Fruit fly (Drosophila melanogaster) whole organism, embryonic: ENCODE data around the gene CG4991.

Source experiments
- CG11696 ChIP-seq: fragments of 200-800 bp; sonication (Bioruptor generic); IDR thresholded peaks from 2 replicates; pipeline ENCODE4 v1.3.6; 2022; ENCODE audit warnings: missing biosample characterization, missing genetic modification characterization
- HLH54F ChIP-seq: fragments of 200-800 bp; sonication (Bioruptor generic); optimal IDR thresholded peaks from 3 replicates; lab custom pipeline; 2016; ENCODE audit warnings: missing biosample characterization, missing genetic modification characterization
- aop ChIP-seq: fragments of 200-800 bp; sonication (Bioruptor generic); IDR thresholded peaks from 2 replicates; pipeline ENCODE4 v1.3.6; 2022; ENCODE audit warnings: missing biosample characterization, missing genetic modification characterization
- dm ChIP-seq: fragments of 200-800 bp; sonication (Bioruptor generic); optimal IDR thresholded peaks from 3 replicates; lab custom pipeline; 2016; ENCODE audit warnings: missing biosample characterization, missing genetic modification characterization
- fd3F ChIP-seq: fragments of 200-800 bp; sonication (Bioruptor generic); optimal IDR thresholded peaks from 2 replicates; lab custom pipeline; 2018; ENCODE audit warnings: missing biosample characterization, mild to moderate bottlenecking, missing genetic modification characterization, moderate library complexity
- nerfin-1 ChIP-seq: fragments of 200-800 bp; sonication (Bioruptor generic); optimal IDR thresholded peaks from 3 replicates; lab custom pipeline; 2019; ENCODE audit warnings: missing biosample characterization, mild to moderate bottlenecking, missing genetic modification characterization, moderate library complexity
- sens ChIP-seq: fragments of 200-800 bp; sonication (Bioruptor generic); peaks from one replicate; lab custom pipeline; 2016; ENCODE audit warnings: missing biosample characterization, missing genetic modification characterization
- so ChIP-seq: fragments of 200-800 bp; sonication (Bioruptor generic); IDR thresholded peaks from 3 replicates; pipeline ENCODE4 v1.3.6; 2022; ENCODE audit warnings: missing biosample characterization, missing genetic modification characterization

DNA sequence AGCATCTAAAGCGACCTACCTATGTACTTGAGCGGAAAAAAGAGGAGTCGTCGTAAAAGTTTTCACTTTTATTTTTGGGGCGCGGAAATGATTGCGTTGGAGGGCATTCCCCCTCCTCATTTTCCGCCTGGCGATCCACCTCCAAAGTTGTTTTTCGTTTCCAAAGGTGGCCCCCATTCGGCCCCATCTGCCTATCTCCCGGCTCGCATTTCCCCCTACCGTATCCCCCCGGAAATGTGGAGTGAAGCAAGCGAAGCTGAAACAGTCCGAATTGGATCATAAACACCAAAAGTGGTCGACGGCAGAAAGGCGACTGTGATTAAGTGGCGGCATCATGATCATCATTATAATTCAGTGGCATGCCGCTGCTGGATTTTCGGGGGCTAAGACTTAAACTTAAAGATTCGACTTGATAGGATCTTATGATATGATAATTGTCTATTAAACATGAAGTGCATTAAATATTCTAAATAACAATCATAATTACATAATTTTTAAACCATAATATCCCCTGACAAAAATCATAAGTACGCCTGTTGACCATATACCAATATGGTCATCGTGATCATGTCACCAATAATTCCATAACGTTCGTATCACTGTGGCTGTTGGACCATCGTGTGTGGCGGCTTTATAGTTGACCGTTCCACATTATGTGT is 32.0 kb downstream of the CG4991 start:
- TF ChIP-seq dm (GFP tag; lab: Kevin White, UChicago) (peak; percentile 8), so (GFP tag; lab: Robert Waterston, UW) (peak; percentile 83), aop (GFP tag; lab: Robert Waterston, UW) (no peak), fd3F (GFP tag; lab: Kevin White, UChicago) (peak; percentile 64), HLH54F (GFP tag; lab: Kevin White, UChicago) (peak; percentile 39), CG11696 (GFP tag; lab: Robert Waterston, UW) (0 out of 2 replicates have a peak, but pooled peaks have one; percentile 24), sens (peak; percentile 92), nerfin-1 (tag; lab: Kevin White, UChicago) (peak; percentile 56)
